Worm (Caenorhabditis elegans): Measurements from ENCODE around the gene F28C6.10.

F28C6.10 gene

ce11 chrII:8573044-8573443, 34.7 kb upstream of the F28C6.10 start, which contains the start of gene F54C9.7:
F54C9.7 (plus strand) TSS chrII:8573344.
- TF ChIP-seq lin-38 (GFP tag; IDR thresholded peaks at IDR 0.05) = peak; percentile 44
- no peak for TF ChIP-seq ztf-7 (tag; optimal IDR thresholded peaks at IDR 0.05)

- 0 out of 2 replicates have a peak, but pooled peaks have one; percentile 4 for TF ChIP-seq lin-38 (GFP tag; IDR thresholded peaks at IDR 0.05)
- TF ChIP-seq unc-130 (GFP tag; optimal IDR thresholded peaks at IDR 0.05) = peak; percentile 24
- TF ChIP-seq nhr-76 (tag; optimal IDR thresholded peaks at IDR 0.05) = no peak
These were observed 32.6 kb upstream of the F28C6.10 start, which contains the start of gene puf-5 for ce11 chrII:8575184-8575583. puf-5 (plus strand) TSS chrII:8575541.

ce11 chrII:8577509-8578099, 30.2 kb upstream of the F28C6.10 start, which contains the start of gene F54C9.9:
F54C9.9 (plus strand) TSS chrII:8578049.
- TF ChIP-seq daf-19 (GFP tag; conservative IDR thresholded peaks at IDR 0.05) (no peak), ceh-32 (tag; optimal IDR thresholded peaks at IDR 0.05; ENCODE audit: poor library complexity) (no peak), tag-97 (GFP tag; IDR thresholded peaks at IDR 0.05) (no peak), nhr-28 (tag; optimal IDR thresholded peaks at IDR 0.05) (peak; percentile 11), mes-2 (tag; optimal IDR thresholded peaks at IDR 0.05; ENCODE audit: poor library complexity, severe bottlenecking) (peak; percentile 44), aha-1 (tag) (no peak), mep-1 (tag; optimal IDR thresholded peaks at IDR 0.05) (peak; percentile 2), nhr-25 (tag; optimal IDR thresholded peaks at IDR 0.05; ENCODE audit: borderline replicate concordance, insufficient read depth) (no peak), snpc-1.2 (GFP tag; IDR thresholded peaks at IDR 0.05) (peak; percentile 64; the same call in 1 of the 2 replicates), unc-130 (GFP tag; optimal IDR thresholded peaks at IDR 0.05) (peak; percentile 54), daf-8 (GFP tag; IDR thresholded peaks at IDR 0.05) (no peak), jun-1 (tag; optimal IDR thresholded peaks at IDR 0.05) (no peak), madf-5 (GFP tag; IDR thresholded peaks at IDR 0.05) (no peak), dve-1 (tag; optimal IDR thresholded peaks at IDR 0.05; ENCODE audit: insufficient read depth) (no peak), lin-38 (GFP tag; IDR thresholded peaks at IDR 0.05) (peak; percentile 82), F44E2.7 (GFP tag; IDR thresholded peaks at IDR 0.05) (no peak), Y75B8A.6 (GFP tag; IDR thresholded peaks at IDR 0.05) (no peak), F37D6.2 (tag; optimal IDR thresholded peaks at IDR 0.05) (no peak), pha-4 (GFP tag; IDR thresholded peaks at IDR 0.05) (peak; percentile 55; the same call in 1 of the 2 replicates), pha-4 (tag; optimal IDR thresholded peaks at IDR 0.05) (no peak), lsy-2 (tag; optimal IDR thresholded peaks at IDR 0.05) (peak in 1 of 2 experiments; percentile 61), ceh-62 (tag; optimal IDR thresholded peaks at IDR 0.05) (no peak), daf-16 (GFP tag; optimal IDR thresholded peaks at IDR 0.05) (no peak), daf-16 (tag; optimal IDR thresholded peaks at IDR 0.05) (no peak), dpl-1 (GFP tag; optimal IDR thresholded peaks at IDR 0.05) (peak; percentile 4), nhr-10 (tag; optimal IDR thresholded peaks at IDR 0.05) (no peak), nhr-111 (GFP tag; optimal IDR thresholded peaks at IDR 0.05) (no peak), daf-12 (tag; optimal IDR thresholded peaks at IDR 0.05) (no peak)

- TF ChIP-seq set-16 (GFP tag; IDR thresholded peaks at IDR 0.05) = no peak
- no peak for TF ChIP-seq dve-1 (tag; optimal IDR thresholded peaks at IDR 0.05; ENCODE audit: insufficient read depth)
- no peak for TF ChIP-seq madf-5 (GFP tag; IDR thresholded peaks at IDR 0.05)
- TF ChIP-seq unc-130 (GFP tag; optimal IDR thresholded peaks at IDR 0.05) = no peak
- TF ChIP-seq zfp-2 (tag; optimal IDR thresholded peaks at IDR 0.05) = no peak
- no peak for TF ChIP-seq lim-7 (GFP tag; IDR thresholded peaks at IDR 0.05)
- no peak for TF ChIP-seq nhr-28 (tag; optimal IDR thresholded peaks at IDR 0.05)
- TF ChIP-seq Y48G9A.11 (GFP tag; IDR thresholded peaks at IDR 0.05) = no peak
- no peak for TF ChIP-seq zag-1 (tag; optimal IDR thresholded peaks at IDR 0.05)
- TF ChIP-seq egl-27 (tag; optimal IDR thresholded peaks at IDR 0.05) = no peak
- no peak for TF ChIP-seq daf-8 (GFP tag; IDR thresholded peaks at IDR 0.05)
- TF ChIP-seq daf-16 (GFP tag; optimal IDR thresholded peaks at IDR 0.05) = no peak
- TF ChIP-seq daf-16 (tag; optimal IDR thresholded peaks at IDR 0.05) = no peak
- TF ChIP-seq dmd-6 (GFP tag; IDR thresholded peaks at IDR 0.05) = no peak
- no peak for TF ChIP-seq attf-4 (tag; optimal IDR thresholded peaks at IDR 0.05)
- TF ChIP-seq nhr-10 (tag; optimal IDR thresholded peaks at IDR 0.05) = no peak
- no peak for TF ChIP-seq unc-39 (tag; optimal IDR thresholded peaks at IDR 0.05)
- TF ChIP-seq madf-9 (GFP tag; conservative IDR thresholded peaks at IDR 0.05) = no peak
- no peak for TF ChIP-seq lin-39 (tag; optimal IDR thresholded peaks at IDR 0.05)
These were observed 26.1 kb upstream of the F28C6.10 start, which contains the start of gene arl-1 for ce11 chrII:8581700-8582099. arl-1 (plus strand) TSS chrII:8582000.
